Worm (Caenorhabditis elegans): Measurements from ENCODE around the gene nhr-50.
A peak's percentile ranks its signal among the peaks of the same experiment; 100 is the strongest.
"Not testable (repeated sequence)": the region's sequence is repeated elsewhere in the genome, so short reads cannot be mapped to it uniquely, and the experiment has no call there.

Gene nhr-50

DNA sequence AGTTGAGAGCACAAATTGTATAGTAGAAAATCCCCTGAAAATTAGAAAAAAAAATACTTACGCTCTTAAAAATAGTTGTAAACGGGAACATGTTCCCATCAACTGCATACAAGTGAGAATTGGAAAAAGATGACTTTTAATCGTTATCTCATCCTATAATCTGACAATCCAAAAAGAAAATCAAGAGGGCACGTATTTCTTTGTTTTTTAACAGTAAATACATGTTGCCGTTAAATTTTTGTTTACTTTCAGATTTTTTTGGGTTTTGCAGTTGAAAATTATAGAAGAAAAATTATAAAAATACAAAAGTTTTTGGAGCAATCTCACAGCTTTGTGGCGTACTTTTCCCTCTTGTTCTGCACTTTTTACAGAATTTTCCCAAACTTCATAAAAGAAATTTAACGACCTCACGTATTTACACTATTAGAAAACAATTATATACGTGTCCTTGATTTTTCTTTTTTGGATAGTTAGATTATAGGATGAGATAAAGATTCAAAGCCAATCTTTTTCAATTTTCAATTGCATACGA is 3.7 kb downstream of the nhr-50 start, which contains the start of the genes C06C6.9 and C06C6.8:
C06C6.9 (minus strand) TSS at position 101 of the 532 bp plus-strand sequence.
C06C6.8 (plus strand) TSS at position 482 of the 532 bp plus-strand sequence.
- TF ChIP-seq aly-2 (tag; optimal IDR thresholded peaks at IDR 0.05), result no peak
- no peak for TF ChIP-seq ceh-28 (tag; optimal IDR thresholded peaks at IDR 0.05)
- no peak for TF ChIP-seq mdl-1 (tag; optimal IDR thresholded peaks at IDR 0.05)
- TF ChIP-seq hmg-11 (tag; optimal IDR thresholded peaks at IDR 0.05), result no peak
- TF ChIP-seq nfya-1 (tag; optimal IDR thresholded peaks at IDR 0.05; ENCODE audit: insufficient read depth), result no peak
- no peak for TF ChIP-seq R02D3.7 (tag; optimal IDR thresholded peaks at IDR 0.05)
- no peak for TF ChIP-seq nhr-25 (tag; optimal IDR thresholded peaks at IDR 0.05)
- no peak for TF ChIP-seq pha-4 (tag; optimal IDR thresholded peaks at IDR 0.05)
- no peak for TF ChIP-seq lsy-12 (tag; optimal IDR thresholded peaks at IDR 0.05)
- TF ChIP-seq elt-3 (tag; optimal IDR thresholded peaks at IDR 0.05), result no peak

DNA sequence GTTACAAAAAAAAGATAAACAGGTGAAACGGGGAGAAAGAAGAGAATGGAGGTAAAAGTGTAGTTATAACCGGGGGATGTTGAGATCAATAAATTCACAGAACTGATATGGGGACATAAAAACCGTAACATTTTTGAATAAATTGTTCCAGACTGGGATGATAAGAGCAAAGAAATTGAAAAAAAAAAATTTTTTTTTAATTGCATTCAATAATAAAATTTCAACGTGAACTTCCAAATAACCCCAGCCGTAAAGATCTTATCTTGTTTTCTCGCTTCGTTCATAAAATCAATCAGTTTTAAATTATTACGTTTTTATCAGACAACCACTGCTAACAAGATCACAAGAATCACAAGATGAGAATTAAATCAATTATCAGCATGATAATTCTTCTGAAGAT is 8.6 kb downstream of the nhr-50 start, which contains the start of gene C06C6.7:
C06C6.7 (plus strand) TSS at position 301 of the 400 bp plus-strand sequence.
- TF ChIP-seq hmg-11 (tag; optimal IDR thresholded peaks at IDR 0.05); ceh-82 (tag; optimal IDR thresholded peaks at IDR 0.05); unc-62 (GFP tag; optimal IDR thresholded peaks at IDR 0.05): not testable (repeated sequence)

DNA sequence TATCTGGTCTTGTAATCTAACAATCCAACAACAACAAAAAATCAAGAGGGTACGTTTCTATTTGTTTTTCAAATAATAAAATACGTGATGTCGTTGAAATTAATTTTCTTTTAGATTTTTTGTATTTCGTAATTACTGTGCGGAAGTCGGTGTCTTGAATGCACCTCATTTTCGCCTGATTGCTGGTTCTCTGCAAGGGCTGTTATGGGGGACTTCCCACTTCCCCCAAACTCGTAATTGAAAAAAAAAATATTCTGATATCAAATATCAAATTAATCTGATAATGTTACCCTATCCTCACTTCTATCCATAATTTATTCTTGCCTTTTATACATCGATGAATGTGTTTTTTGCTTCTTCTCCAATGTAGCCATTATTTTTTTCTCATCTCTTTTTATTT is 12.4 kb downstream of the nhr-50 start, which contains the start of gene F36G9.15:
F36G9.15 (minus strand) TSS at position 101 of the 400 bp plus-strand sequence.
- TF ChIP-seq fkh-2 (tag; optimal IDR thresholded peaks at IDR 0.05) (no peak), eor-1 (tag; optimal IDR thresholded peaks at IDR 0.05) (no peak), aly-2 (tag; optimal IDR thresholded peaks at IDR 0.05) (no peak), jun-1 (tag; optimal IDR thresholded peaks at IDR 0.05) (no peak), hmg-11 (tag; optimal IDR thresholded peaks at IDR 0.05) (no peak), mml-1 (tag; optimal IDR thresholded peaks at IDR 0.05) (no peak), pqm-1 (tag; optimal IDR thresholded peaks at IDR 0.05) (no peak), tbx-2 (tag; optimal IDR thresholded peaks at IDR 0.05) (no peak), unc-39 (tag; optimal IDR thresholded peaks at IDR 0.05) (no peak), fos-1 (tag; optimal IDR thresholded peaks at IDR 0.05) (no peak), mdl-1 (tag; optimal IDR thresholded peaks at IDR 0.05) (no peak), nhr-67 (tag; optimal IDR thresholded peaks at IDR 0.05) (no peak)

DNA sequence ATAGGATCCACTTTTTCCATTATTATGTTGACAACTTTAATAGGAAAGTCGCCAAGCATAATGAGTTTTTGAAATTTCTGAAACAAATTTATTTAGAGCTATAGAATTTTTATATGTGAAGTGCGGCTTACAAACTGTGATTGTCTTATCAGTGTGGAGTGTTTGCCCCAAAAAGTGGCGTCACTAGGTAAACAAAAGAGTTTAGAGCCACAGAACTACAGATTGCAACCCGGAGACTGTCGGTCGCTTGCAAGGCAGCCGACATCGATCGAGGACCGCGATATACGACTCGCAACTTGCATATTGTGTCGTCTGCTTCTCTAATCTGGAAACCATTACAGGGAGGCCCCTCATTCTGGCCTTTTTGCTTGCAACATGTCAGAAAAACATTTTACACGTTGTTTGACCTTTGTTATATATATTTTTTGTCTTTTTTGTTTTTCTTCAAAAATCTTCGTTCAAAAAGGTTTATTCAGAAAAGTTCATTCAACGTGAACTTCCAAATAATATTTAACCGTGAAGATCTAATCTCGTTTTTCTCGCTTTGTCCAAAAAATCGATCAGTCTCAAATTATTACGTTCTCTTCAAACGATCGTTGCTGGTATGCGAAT is 17.6 kb downstream of the nhr-50 start, which contains the start of the genes fbxa-99 and F36G9.13:
fbxa-99 (minus strand) TSS at position 122 of the 612 bp plus-strand sequence.
F36G9.13 (plus strand) TSS at position 562 of the 612 bp plus-strand sequence.
- TF ChIP-seq ceh-9 (tag; optimal IDR thresholded peaks at IDR 0.05) (no peak), jun-1 (tag; optimal IDR thresholded peaks at IDR 0.05) (no peak), fkh-10 (GFP tag; optimal IDR thresholded peaks at IDR 0.05) (no peak), ceh-16 (tag; optimal IDR thresholded peaks at IDR 0.05) (no peak), tbx-2 (tag; optimal IDR thresholded peaks at IDR 0.05) (no peak), egl-27 (tag; optimal IDR thresholded peaks at IDR 0.05) (no peak), egl-5 (tag; optimal IDR thresholded peaks at IDR 0.05) (no peak), ceh-82 (tag; optimal IDR thresholded peaks at IDR 0.05) (no peak), pqm-1 (tag; optimal IDR thresholded peaks at IDR 0.05) (peak; percentile 65), nhr-23 (tag; optimal IDR thresholded peaks at IDR 0.05) (no peak), mdl-1 (tag; optimal IDR thresholded peaks at IDR 0.05) (no peak), sea-2 (GFP tag; optimal IDR thresholded peaks at IDR 0.05) (no peak), elt-2 (tag; optimal IDR thresholded peaks at IDR 0.05) (peak; percentile 67), elt-3 (tag; optimal IDR thresholded peaks at IDR 0.05) (no peak)

DNA sequence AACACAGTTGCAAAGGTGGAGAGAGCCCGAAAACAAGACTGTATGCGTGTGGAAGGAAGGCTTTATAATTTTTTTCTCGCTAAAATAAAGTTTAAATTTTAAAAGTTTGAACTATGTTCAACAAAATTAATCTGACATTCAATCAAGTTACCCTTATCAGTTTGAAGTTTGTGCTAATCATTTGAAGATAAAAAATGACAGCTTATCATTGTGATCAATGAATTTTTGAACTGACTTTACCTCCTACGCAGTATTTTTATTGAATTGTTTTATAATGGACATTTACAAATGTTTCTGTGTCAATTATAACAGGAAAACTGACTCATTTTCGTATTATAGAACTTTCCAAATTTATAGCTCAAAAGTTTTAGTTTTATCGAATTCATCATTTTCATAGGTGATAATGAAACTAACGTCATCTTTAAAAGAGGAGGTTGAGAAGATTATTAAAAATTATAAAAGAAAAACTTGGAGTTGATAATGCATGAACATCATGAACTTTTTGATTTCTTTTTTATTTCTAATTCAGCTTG is 22.1 kb downstream of the nhr-50 start, which contains the start of gene oac-20:
oac-20 (plus strand) TSS at position 483 of the 533 bp plus-strand sequence.
- peak; percentile 76 for TF ChIP-seq pqm-1 (tag; optimal IDR thresholded peaks at IDR 0.05)
- TF ChIP-seq elt-2 (tag; optimal IDR thresholded peaks at IDR 0.05), result peak; percentile 92
- TF ChIP-seq pha-4 (tag; optimal IDR thresholded peaks at IDR 0.05), result no peak

DNA sequence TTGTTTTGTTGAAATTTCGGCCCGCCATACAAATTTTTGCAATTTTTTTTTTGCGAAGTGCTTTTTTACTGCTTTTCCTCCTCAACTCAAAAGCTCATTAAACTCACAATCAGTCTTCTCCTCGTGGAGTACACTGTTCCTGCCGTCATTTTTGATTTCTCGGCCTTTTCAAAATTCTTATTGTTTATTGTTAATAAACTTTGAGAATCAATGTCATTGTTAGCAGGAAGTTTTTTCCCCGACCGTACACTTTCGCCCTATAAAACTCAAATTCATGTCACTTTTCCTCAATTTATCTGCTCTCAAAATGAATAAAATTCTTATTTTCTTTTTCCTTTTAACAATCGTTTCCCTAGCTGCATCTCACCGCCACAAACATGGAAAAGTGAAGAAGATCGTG is 24.6 kb downstream of the nhr-50 start, which contains the start of gene clec-232:
clec-232 (plus strand) TSS at position 301 of the 400 bp plus-strand sequence.
- no peak for TF ChIP-seq ceh-9 (tag; optimal IDR thresholded peaks at IDR 0.05)
- TF ChIP-seq nhr-67 (tag; optimal IDR thresholded peaks at IDR 0.05), result no peak
- no peak for TF ChIP-seq unc-39 (tag; optimal IDR thresholded peaks at IDR 0.05)
- no peak for TF ChIP-seq elt-2 (tag; optimal IDR thresholded peaks at IDR 0.05)
- no peak for TF ChIP-seq egl-27 (tag; optimal IDR thresholded peaks at IDR 0.05)
- no peak for TF ChIP-seq nhr-237 (tag; optimal IDR thresholded peaks at IDR 0.05)
- no peak for TF ChIP-seq eor-1 (tag; optimal IDR thresholded peaks at IDR 0.05)
- no peak for TF ChIP-seq fos-1 (tag; optimal IDR thresholded peaks at IDR 0.05)
- TF ChIP-seq nhr-25 (tag; optimal IDR thresholded peaks at IDR 0.05), result no peak
- TF ChIP-seq fkh-10 (GFP tag; optimal IDR thresholded peaks at IDR 0.05), result no peak
- no peak for TF ChIP-seq nhr-12 (tag; optimal IDR thresholded peaks at IDR 0.05)
- TF ChIP-seq ztf-4 (tag; optimal IDR thresholded peaks at IDR 0.05), result no peak
- no peak for TF ChIP-seq nhr-76 (tag; optimal IDR thresholded peaks at IDR 0.05)
- no peak for TF ChIP-seq ceh-16 (tag; optimal IDR thresholded peaks at IDR 0.05)
- TF ChIP-seq pha-4 (tag; optimal IDR thresholded peaks at IDR 0.05), result no peak
- no peak for TF ChIP-seq zag-1 (tag; optimal IDR thresholded peaks at IDR 0.05)
- TF ChIP-seq ceh-28 (tag; optimal IDR thresholded peaks at IDR 0.05), result no peak
- TF ChIP-seq nhr-11 (tag; optimal IDR thresholded peaks at IDR 0.05), result no peak
- TF ChIP-seq nhr-23 (tag; optimal IDR thresholded peaks at IDR 0.05), result no peak
- TF ChIP-seq jun-1 (tag; optimal IDR thresholded peaks at IDR 0.05), result no peak

Measured in whole organism, L3 larva.